Worm (Caenorhabditis elegans) whole organism, L3 larva: ENCODE measurements around the gene scav-4.

Source experiments
- R02D3.7 ChIP-seq: fragments of 150-350 bp; optimal IDR thresholded peaks from 2 replicates; lab custom pipeline; 2014; ENCODE audit warnings: missing biosample characterization, missing genetic modification characterization
- ZK546.5 ChIP-seq: sonication (generic microtip); optimal IDR thresholded peaks from 2 replicates; lab custom pipeline; 2017; ENCODE audit warnings: missing biosample characterization, missing genetic modification characterization
- aly-2 ChIP-seq: fragments of 150-350 bp; optimal IDR thresholded peaks from 2 replicates; lab custom pipeline; 2014; ENCODE audit warnings: missing biosample characterization, missing genetic modification characterization
- ama-1 ChIP-seq: fragments of 150-350 bp; optimal IDR thresholded peaks from 2 replicates; lab custom pipeline; 2018
- ceh-16 ChIP-seq: sonication (generic microtip); optimal IDR thresholded peaks from 2 replicates; lab custom pipeline; 2017; ENCODE audit warnings: missing biosample characterization, missing genetic modification characterization
- ceh-28 ChIP-seq: fragments of 150-350 bp; optimal IDR thresholded peaks from 2 replicates; lab custom pipeline; 2014; ENCODE audit warnings: missing biosample characterization, missing genetic modification reagents, missing genetic modification characterization
- egl-27 ChIP-seq: sonication (generic microtip); optimal IDR thresholded peaks from 4 replicates; lab custom pipeline; 2017; ENCODE audit warnings: missing biosample characterization, missing genetic modification reagents, missing genetic modification characterization
- egl-5 ChIP-seq: fragments of 150-350 bp; optimal IDR thresholded peaks from 2 replicates; lab custom pipeline; 2017; ENCODE audit warnings: missing biosample characterization, missing genetic modification reagents, missing genetic modification characterization, inconsistent platforms
- elt-1 ChIP-seq: fragments of 150-350 bp; optimal IDR thresholded peaks from 2 replicates; lab custom pipeline; 2014; ENCODE audit warnings: missing biosample characterization, missing genetic modification characterization
- elt-2 ChIP-seq: sonication (generic microtip); optimal IDR thresholded peaks from 2 replicates; lab custom pipeline; 2016; ENCODE audit warnings: missing genetic modification reagents, mild to moderate bottlenecking, missing genetic modification characterization, missing compliant biosample characterization
- elt-3 ChIP-seq, 3 experiments: fragments of 150-350 bp in 1 of 3; sonication (generic microtip) in 2 of 3; optimal IDR thresholded peaks; 2 replicates in 2 of 3; 4 replicates in 1 of 3; lab custom pipeline; 2014 to 2017; ENCODE audit warnings: missing biosample characterization in 3 of 3, missing genetic modification characterization in 3 of 3
- eor-1 ChIP-seq, 2 experiments: fragments of 150-350 bp; optimal IDR thresholded peaks; 2 replicates each; lab custom pipeline; 2014 to 2018; ENCODE audit warnings: missing biosample characterization in 2 of 2, missing genetic modification characterization in 2 of 2
- fkh-2 ChIP-seq: fragments of 150-350 bp; optimal IDR thresholded peaks from 2 replicates; lab custom pipeline; 2014; ENCODE audit warnings: missing biosample characterization, missing genetic modification reagents, missing genetic modification characterization
- hmg-11 ChIP-seq: sonication (generic microtip); optimal IDR thresholded peaks from 2 replicates; lab custom pipeline; 2016; ENCODE audit warnings: missing genetic modification characterization, missing compliant biosample characterization
- lin-15B ChIP-seq: fragments of 150-350 bp; optimal IDR thresholded peaks from 2 replicates; lab custom pipeline; 2014; ENCODE audit warnings: missing biosample characterization, missing genetic modification characterization
- lin-39 ChIP-seq: fragments of 150-350 bp; optimal IDR thresholded peaks from 2 replicates; lab custom pipeline; 2018; ENCODE audit warnings: missing biosample characterization, missing genetic modification reagents, missing genetic modification characterization
- lsy-12 ChIP-seq: sonication (generic microtip); optimal IDR thresholded peaks from 2 replicates; lab custom pipeline; 2016; ENCODE audit warnings: mild to moderate bottlenecking, missing genetic modification characterization, missing compliant biosample characterization
- mdl-1 ChIP-seq: fragments of 150-350 bp; optimal IDR thresholded peaks from 2 replicates; lab custom pipeline; 2014; ENCODE audit warnings: missing biosample characterization, missing genetic modification characterization
- mml-1 ChIP-seq: fragments of 150-350 bp; sonication (generic microtip); optimal IDR thresholded peaks from 3 replicates; lab custom pipeline; 2014; ENCODE audit warnings: missing biosample characterization, missing genetic modification characterization
- nfya-1 ChIP-seq: sonication (generic microtip); optimal IDR thresholded peaks from 2 replicates; lab custom pipeline; 2017; ENCODE audit warnings: missing genetic modification characterization, mild to moderate bottlenecking, missing compliant biosample characterization, antibody characterized with exemption, moderate library complexity; ENCODE audit not compliant: insufficient read depth
- nhr-11 ChIP-seq: fragments of 150-350 bp; optimal IDR thresholded peaks from 2 replicates; lab custom pipeline; 2014; ENCODE audit warnings: missing biosample characterization, missing genetic modification characterization
- nhr-237 ChIP-seq: fragments of 150-350 bp; optimal IDR thresholded peaks from 2 replicates; lab custom pipeline; 2014; ENCODE audit warnings: missing biosample characterization, missing genetic modification characterization
- nhr-25 ChIP-seq: sonication (generic microtip); optimal IDR thresholded peaks from 2 replicates; lab custom pipeline; 2017; ENCODE audit warnings: missing biosample characterization, missing genetic modification characterization
- nhr-28 ChIP-seq: fragments of 150-350 bp; optimal IDR thresholded peaks from 2 replicates; lab custom pipeline; 2014; ENCODE audit warnings: missing biosample characterization, missing genetic modification characterization
- nhr-43 ChIP-seq: sonication (generic microtip); optimal IDR thresholded peaks from 2 replicates; lab custom pipeline; 2016; ENCODE audit warnings: mild to moderate bottlenecking, missing genetic modification characterization, missing compliant biosample characterization; ENCODE audit not compliant: poor library complexity, severe bottlenecking
- nhr-67 ChIP-seq: fragments of 150-350 bp; optimal IDR thresholded peaks from 2 replicates; lab custom pipeline; 2014; ENCODE audit warnings: missing biosample characterization, missing genetic modification characterization
- nhr-76 ChIP-seq: fragments of 150-350 bp; sonication (generic microtip); optimal IDR thresholded peaks from 5 replicates; lab custom pipeline; 2014; ENCODE audit warnings: missing biosample characterization, missing genetic modification characterization
- nhr-77 ChIP-seq: fragments of 150-350 bp; optimal IDR thresholded peaks from 2 replicates; lab custom pipeline; 2014; ENCODE audit warnings: missing biosample characterization, missing genetic modification characterization
- pha-4 ChIP-seq: fragments of 150-350 bp; optimal IDR thresholded peaks from 2 replicates; lab custom pipeline; 2014; ENCODE audit warnings: missing biosample characterization, missing genetic modification reagents, missing genetic modification characterization
- sea-2 ChIP-seq: fragments of 150-350 bp; sonication (generic microtip); optimal IDR thresholded peaks from 4 replicates; lab custom pipeline; 2014; ENCODE audit warnings: missing biosample characterization, missing genetic modification reagents, missing genetic modification characterization
- skn-1 ChIP-seq: fragments of 150-350 bp; optimal IDR thresholded peaks from 2 replicates; lab custom pipeline; 2014; ENCODE audit warnings: missing biosample characterization, missing genetic modification characterization
- snpc-4 ChIP-seq: fragments of 150-350 bp; optimal IDR thresholded peaks from 2 replicates; lab custom pipeline; 2014; ENCODE audit warnings: missing biosample characterization, missing genetic modification characterization
- tbx-2 ChIP-seq: sonication (generic microtip); optimal IDR thresholded peaks from 2 replicates; lab custom pipeline; 2016; ENCODE audit warnings: mild to moderate bottlenecking, missing genetic modification characterization, missing compliant biosample characterization
- unc-39 ChIP-seq: sonication (generic microtip); optimal IDR thresholded peaks from 4 replicates; lab custom pipeline; 2017; ENCODE audit warnings: missing biosample characterization, missing genetic modification characterization
- unc-62 ChIP-seq: fragments of 150-350 bp; sonication (generic microtip); optimal IDR thresholded peaks from 4 replicates; lab custom pipeline; 2014; ENCODE audit warnings: missing biosample characterization, missing genetic modification reagents, missing genetic modification characterization
- zag-1 ChIP-seq: fragments of 150-350 bp; optimal IDR thresholded peaks from 2 replicates; lab custom pipeline; 2014; ENCODE audit warnings: missing biosample characterization, missing genetic modification characterization
- ztf-11 ChIP-seq: fragments of 150-350 bp; optimal IDR thresholded peaks from 2 replicates; lab custom pipeline; 2014; ENCODE audit warnings: missing biosample characterization, missing genetic modification characterization
- ztf-4 ChIP-seq: fragments of 150-350 bp; optimal IDR thresholded peaks from 2 replicates; lab custom pipeline; 2014; ENCODE audit warnings: missing biosample characterization, missing genetic modification characterization

The scav-4 gene

DNA sequence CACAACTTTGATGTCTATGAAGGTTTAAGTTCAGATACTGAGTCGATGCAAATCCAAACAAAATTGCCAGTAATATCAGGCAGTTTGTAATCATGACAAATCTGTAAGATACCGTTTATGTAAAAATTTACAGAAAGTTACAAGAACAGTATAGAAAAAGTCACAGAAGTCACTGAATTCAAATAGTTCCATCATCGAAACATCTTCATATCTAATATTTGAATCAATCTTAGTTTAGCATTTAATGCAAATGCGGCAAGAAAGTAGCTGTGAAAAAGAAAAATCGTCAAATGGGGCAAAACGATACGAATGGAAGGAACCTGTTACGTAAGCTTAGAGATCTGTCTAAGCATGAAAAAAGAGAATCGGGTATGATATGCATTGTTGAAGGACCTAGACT lies 38.4 kb upstream of the scav-4 start, which contains the start of gene gmap-2:
Gene gmap-2, minus strand, starts transcription at position 101 of the 400 bp plus-strand sequence.
- TF ChIP-seq unc-62 (GFP tag; lab: Kevin White, UChicago) (no peak), fkh-2 (tag; lab: Kevin White, UChicago) (no peak), zag-1 (tag; lab: Kevin White, UChicago) (no peak), pha-4 (tag; lab: Kevin White, UChicago) (no peak), elt-3 (tag; optimal IDR thresholded peaks at IDR 0.05; lab: Kevin White, UChicago) (no peak), nhr-67 (tag; lab: Kevin White, UChicago) (no peak), ama-1 (lab: Kevin White, UChicago) (no peak), lin-39 (tag; lab: Kevin White, UChicago) (no peak)

DNA sequence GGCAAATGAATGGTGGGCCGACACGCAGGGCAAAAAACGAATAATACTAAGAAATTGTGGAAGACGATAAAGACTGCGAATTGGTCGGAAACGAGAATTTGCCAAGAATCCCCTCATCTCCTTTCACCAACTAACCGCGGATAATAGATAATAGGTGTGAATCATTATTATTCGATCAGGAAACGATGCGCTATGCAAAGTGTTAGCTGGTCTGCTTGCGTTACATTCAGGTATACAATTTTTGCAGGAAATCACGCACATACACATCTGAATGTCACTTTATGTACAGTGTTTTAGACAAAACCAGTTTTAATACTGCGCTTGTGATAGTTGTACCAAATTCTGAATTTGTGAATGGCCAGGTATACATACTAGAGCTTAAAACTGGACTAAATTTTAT lies 36.9 kb upstream of the scav-4 start:
- TF ChIP-seq unc-39 (tag; lab: Kevin White, UChicago) (no peak), nhr-28 (tag; lab: Kevin White, UChicago) (no peak), nfya-1 (tag; lab: Kevin White, UChicago) (no peak), ZK546.5 (tag; lab: Kevin White, UChicago) (no peak), nhr-11 (tag; lab: Kevin White, UChicago) (no peak), ceh-16 (tag; lab: Kevin White, UChicago) (no peak), mml-1 (tag; lab: Kevin White, UChicago) (no peak), snpc-4 (no peak)

DNA sequence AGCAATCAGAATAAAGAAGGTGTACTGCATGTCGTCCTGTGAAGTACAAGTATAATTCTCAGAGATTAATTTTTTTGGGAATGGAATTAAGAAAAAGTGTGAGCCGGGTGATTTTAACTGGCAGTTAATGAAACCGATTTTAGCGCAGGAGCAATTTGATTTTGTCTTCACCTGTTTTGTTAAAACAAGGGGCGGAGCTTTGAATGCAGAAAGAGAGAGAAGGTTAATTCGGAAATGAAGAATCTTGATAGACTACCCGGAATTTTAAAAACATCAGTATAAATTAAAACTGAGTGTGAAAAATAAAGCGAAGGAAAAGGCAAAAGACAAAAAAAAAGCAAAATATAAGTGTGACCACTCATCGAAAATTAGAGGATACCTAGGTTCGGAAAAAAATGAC lies 35.0 kb upstream of the scav-4 start, which contains the start of gene C05E7.3:
Gene C05E7.3, minus strand, starts transcription at position 101 of the 400 bp plus-strand sequence.
- no peak for TF ChIP-seq unc-39 (tag; lab: Kevin White, UChicago)
- no peak for TF ChIP-seq tbx-2 (tag; lab: Kevin White, UChicago)
- no peak for TF ChIP-seq snpc-4
- TF ChIP-seq nhr-76 (tag; lab: Kevin White, UChicago) = no peak
- TF ChIP-seq lsy-12 (tag; lab: Kevin White, UChicago) = no peak
- TF ChIP-seq egl-5 = no peak
- no peak for TF ChIP-seq mdl-1
- TF ChIP-seq elt-2 (tag; lab: Kevin White, UChicago) = no peak
- TF ChIP-seq hmg-11 (tag; lab: Kevin White, UChicago) = no peak
- no peak for TF ChIP-seq nhr-43 (tag; lab: Kevin White, UChicago)
- TF ChIP-seq nhr-77 = no peak
- no peak for TF ChIP-seq ztf-11 (tag; lab: Kevin White, UChicago)
- no peak for TF ChIP-seq elt-3 (tag; optimal IDR thresholded peaks at IDR 0.05; lab: Kevin White, UChicago)
- no peak for TF ChIP-seq zag-1 (tag; lab: Kevin White, UChicago)
- no peak for TF ChIP-seq elt-1 (tag; lab: Kevin White, UChicago)
- no peak for TF ChIP-seq ZK546.5 (tag; lab: Kevin White, UChicago)
- TF ChIP-seq pha-4 (tag; lab: Kevin White, UChicago) = no peak
- TF ChIP-seq ceh-28 (tag; lab: Kevin White, UChicago) = no peak
- no peak for TF ChIP-seq nhr-28 (tag; lab: Kevin White, UChicago)
- no peak for TF ChIP-seq eor-1 (tag; optimal IDR thresholded peaks at IDR 0.05; lab: Kevin White, UChicago)

DNA sequence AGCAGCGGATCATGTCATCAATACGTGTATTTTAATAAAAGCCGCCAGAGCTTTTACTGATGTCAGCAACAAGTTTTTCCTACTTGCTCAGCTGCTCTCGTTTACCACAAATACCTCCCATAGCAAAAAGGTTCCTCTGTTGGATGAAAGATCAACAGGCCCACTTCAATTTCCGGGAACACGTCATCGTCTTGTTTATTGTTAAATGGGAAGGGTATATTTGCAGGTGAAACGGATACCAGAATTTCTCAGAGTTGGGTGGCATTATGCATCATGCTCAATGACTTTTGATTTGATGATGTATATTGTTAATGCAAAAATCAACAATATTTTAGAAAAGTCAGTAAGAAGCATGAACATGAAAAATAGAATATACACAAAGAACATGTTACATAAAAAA lies 30.4 kb upstream of the scav-4 start:
- TF ChIP-seq ztf-4 (tag; lab: Kevin White, UChicago) (no peak), pha-4 (tag; lab: Kevin White, UChicago) (no peak), lin-15B (tag; lab: Kevin White, UChicago) (no peak), sea-2 (GFP tag; lab: Kevin White, UChicago) (no peak), ama-1 (lab: Kevin White, UChicago) (no peak), nhr-25 (tag; lab: Kevin White, UChicago) (no peak), nfya-1 (tag; lab: Kevin White, UChicago) (no peak), egl-27 (no peak), R02D3.7 (tag; lab: Kevin White, UChicago) (no peak), aly-2 (tag; lab: Kevin White, UChicago) (no peak), nhr-43 (tag; lab: Kevin White, UChicago) (no peak), nhr-237 (tag; lab: Kevin White, UChicago) (no peak), nhr-11 (tag; lab: Kevin White, UChicago) (no peak), skn-1 (tag; lab: Kevin White, UChicago) (no peak), elt-3 (tag; optimal IDR thresholded peaks at IDR 0.05; lab: Kevin White, UChicago) (no peak), fkh-2 (tag; lab: Kevin White, UChicago) (no peak)
